Fruit fly (Drosophila melanogaster) whole organism: ENCODE data around the gene CG11786.

Source experiments
- CG8478 ChIP-seq: fragments of >200 bp; optimal IDR thresholded peaks from 2 replicates; lab custom pipeline; 2018; ENCODE audit warnings: inconsistent platforms
- Dll ChIP-seq: fragments of >200 bp; optimal IDR thresholded peaks from 2 replicates; lab custom pipeline; 2017
- EcR ChIP-seq, 2 experiments: fragments of >200 bp; optimal IDR thresholded peaks; 2 replicates each; lab custom pipeline; 2017; ENCODE audit warnings: missing biosample characterization in 2 of 2, missing genetic modification characterization in 2 of 2, missing genetic modification reagents in 2 of 2
- pan ChIP-seq: fragments of >200 bp; optimal IDR thresholded peaks from 2 replicates; lab custom pipeline; 2017
- psq ChIP-seq: fragments of >200 bp; optimal IDR thresholded peaks from 2 replicates; lab custom pipeline; 2017
- usp ChIP-seq: fragments of >200 bp; optimal IDR thresholded peaks from 2 replicates; lab custom pipeline; 2017; ENCODE audit warnings: missing biosample characterization, missing genetic modification characterization, mixed read lengths

CG11786 gene

DNA sequence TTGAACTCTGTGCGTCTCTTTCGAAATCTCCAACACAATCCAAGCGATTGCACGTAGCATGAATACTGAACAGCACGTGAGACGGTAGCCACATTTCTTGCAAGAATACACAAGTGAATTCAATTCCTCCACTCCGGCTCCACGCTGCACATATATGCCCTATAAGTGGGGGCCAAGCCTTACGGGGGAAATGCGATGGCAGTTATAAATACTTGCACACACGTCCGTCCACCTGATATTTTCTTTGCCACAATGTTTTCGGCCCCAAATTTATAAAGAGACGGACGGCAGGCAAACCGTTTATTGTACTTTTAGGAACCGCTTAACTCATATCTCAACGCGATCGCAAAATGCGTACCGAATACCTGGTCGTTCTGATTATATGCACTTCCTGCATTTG is at the start of gene CG11786:
Gene CG11786 (plus strand): TSS at position 301 of the 400 bp plus-strand sequence.
- TF ChIP-seq psq (lab: Kevin White, UChicago) (no peak), CG8478 (no peak), EcR (GFP tag; optimal IDR thresholded peaks at IDR 0.05; lab: Kevin White, UChicago) (no peak), pan (lab: Kevin White, UChicago) (no peak), Dll (no peak), usp (no peak)

- TF ChIP-seq psq (lab: Kevin White, UChicago), result no peak
- no peak for TF ChIP-seq Dll
- no peak for TF ChIP-seq usp
- no peak for TF ChIP-seq EcR (GFP tag; optimal IDR thresholded peaks at IDR 0.05; lab: Kevin White, UChicago)
- no peak for TF ChIP-seq pan (lab: Kevin White, UChicago)
- TF ChIP-seq CG8478, result no peak
Observed at dm6 chr3R:24996502-24996901, 49.6 kb upstream of the CG11786 start.

- TF ChIP-seq CG8478 (no peak), usp (no peak), psq (lab: Kevin White, UChicago) (no peak), EcR (GFP tag; optimal IDR thresholded peaks at IDR 0.05; lab: Kevin White, UChicago) (no peak), pan (lab: Kevin White, UChicago) (no peak), Dll (no peak)
Observed at dm6 chr3R:24997287-24997686, 48.8 kb upstream of the CG11786 start.

DNA sequence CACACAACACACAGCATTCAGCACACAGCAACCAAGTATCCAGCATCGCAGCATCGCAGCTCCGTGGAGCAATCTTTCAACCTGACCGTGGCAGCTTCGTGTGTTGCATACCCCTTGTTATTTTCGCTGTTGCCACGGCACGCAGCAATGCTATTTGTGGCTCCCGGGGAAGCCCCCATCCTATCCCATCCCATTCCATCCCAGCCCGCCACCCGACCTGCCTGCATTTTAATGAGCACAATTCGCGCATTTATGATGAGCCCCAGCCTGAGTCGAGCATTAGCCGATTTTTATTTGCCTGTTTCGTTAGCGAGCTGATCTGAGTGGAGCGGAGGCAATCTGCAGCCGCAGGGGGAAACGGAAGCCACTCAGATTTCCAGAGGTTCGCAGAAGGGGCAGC is 46.5 kb upstream of the CG11786 start:
- TF ChIP-seq EcR (GFP tag; optimal IDR thresholded peaks at IDR 0.05; lab: Kevin White, UChicago), result no peak

- no peak for TF ChIP-seq Dll
- TF ChIP-seq EcR (GFP tag; optimal IDR thresholded peaks at IDR 0.05; lab: Kevin White, UChicago), result no peak
- TF ChIP-seq pan (lab: Kevin White, UChicago), result no peak
- TF ChIP-seq psq (lab: Kevin White, UChicago), result no peak
- TF ChIP-seq CG8478, result no peak
- no peak for TF ChIP-seq usp
Observed at dm6 chr3R:25002257-25002656, 43.9 kb upstream of the CG11786 start.

DNA sequence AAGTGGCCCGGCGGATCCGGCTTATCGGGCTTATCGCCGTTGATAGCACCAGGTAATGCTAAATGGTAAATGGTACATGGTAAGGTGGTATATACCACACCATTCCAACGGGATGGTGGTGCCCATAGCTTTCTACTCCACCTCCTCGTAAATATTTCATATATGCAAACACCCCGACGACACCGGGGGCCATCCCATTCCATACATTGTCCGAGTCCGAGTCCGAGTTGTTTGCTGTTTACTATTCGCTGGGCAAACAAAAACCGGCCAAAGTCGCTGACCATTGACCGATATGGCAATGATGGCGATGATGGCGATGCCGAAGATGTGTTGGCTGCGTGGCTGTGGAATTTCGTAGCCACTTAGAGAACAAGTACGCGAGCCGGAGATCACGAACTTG is 42.1 kb upstream of the CG11786 start:
- TF ChIP-seq EcR (GFP tag; optimal IDR thresholded peaks at IDR 0.05; lab: Kevin White, UChicago) (no peak), CG8478 (no peak), psq (lab: Kevin White, UChicago) (no peak), Dll (no peak), pan (lab: Kevin White, UChicago) (no peak), usp (no peak)

DNA sequence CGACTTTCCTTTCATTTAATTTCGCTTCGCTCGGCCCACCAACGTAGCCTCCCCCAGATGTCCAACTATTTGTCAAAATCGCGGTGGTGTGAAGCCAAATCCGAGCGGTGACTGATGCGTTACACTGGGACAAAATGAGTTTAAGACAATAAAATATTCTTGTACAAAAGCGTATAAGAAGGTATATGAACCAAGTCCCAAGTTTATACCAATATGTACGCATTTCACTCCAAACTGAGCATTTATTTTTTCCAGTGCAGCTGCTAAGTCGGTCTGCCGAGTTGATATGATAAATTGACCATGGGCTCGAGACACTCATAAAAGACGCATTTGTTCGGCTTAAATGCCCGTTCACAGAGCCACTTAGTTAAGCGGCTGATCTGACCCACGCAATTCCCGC is 41.4 kb upstream of the CG11786 start:
- no peak for TF ChIP-seq Dll
- peak in 1 of 2 experiments; percentile 23 for TF ChIP-seq EcR (GFP tag; optimal IDR thresholded peaks at IDR 0.05; lab: Kevin White, UChicago)
- TF ChIP-seq usp, result no peak
- no peak for TF ChIP-seq pan (lab: Kevin White, UChicago)
- no peak for TF ChIP-seq CG8478

DNA sequence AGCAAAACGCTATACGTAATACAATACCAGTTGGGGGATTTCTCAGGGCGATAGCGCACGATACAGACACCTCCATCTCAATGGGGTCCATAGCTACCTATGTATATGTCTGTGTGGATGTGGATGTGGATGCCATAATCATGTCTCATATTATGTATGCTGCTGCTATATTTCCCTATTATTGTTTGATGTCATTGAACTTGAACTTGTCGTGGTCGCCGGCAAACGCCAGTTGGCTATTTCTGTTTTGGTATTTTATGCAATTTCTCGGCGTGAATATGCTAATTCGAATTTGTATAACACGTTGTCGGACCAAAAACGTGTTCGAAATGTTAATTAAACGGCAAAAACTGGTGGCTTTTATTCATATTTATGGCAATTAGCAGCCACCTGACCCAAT is 40.4 kb upstream of the CG11786 start:
- no peak for TF ChIP-seq pan (lab: Kevin White, UChicago)
- no peak for TF ChIP-seq CG8478
- no peak for TF ChIP-seq psq (lab: Kevin White, UChicago)
- TF ChIP-seq Dll, result no peak
- no peak for TF ChIP-seq usp
- TF ChIP-seq EcR (GFP tag; optimal IDR thresholded peaks at IDR 0.05; lab: Kevin White, UChicago), result no peak

DNA sequence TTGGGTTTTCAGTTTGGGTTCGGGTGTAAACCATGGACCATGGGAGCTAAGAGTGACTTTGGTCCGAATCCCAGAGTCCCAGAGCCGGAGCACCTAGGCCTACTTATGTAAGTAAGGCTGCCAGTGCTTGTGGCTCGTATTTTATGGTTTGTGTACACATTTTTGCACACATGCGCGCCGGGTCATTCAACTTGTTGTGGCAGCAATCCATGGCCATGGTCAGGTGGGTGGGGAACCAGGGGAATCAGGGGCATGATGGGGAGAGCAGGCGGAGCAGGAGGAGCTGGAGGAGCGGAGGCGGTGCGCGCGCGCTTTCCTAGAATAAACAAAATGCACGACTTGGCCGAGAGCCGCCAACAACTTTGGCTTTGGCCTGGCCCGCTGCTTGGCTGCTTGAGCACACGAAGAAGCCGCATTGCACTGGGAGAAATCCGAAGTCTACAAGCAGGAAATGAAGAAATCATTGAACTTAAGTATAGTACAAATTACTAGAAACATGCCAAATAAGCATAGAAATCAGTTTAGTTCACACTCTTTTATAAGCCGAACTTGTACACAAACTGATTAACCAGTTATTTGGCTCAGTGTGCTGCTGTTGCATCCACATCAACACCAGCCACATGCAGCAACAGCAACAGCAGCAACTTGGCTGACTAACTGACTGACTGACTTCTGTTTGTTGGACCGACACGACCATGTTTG is 36.2 kb upstream of the CG11786 start:
- peak in 1 of 2 experiments; percentile 90 for TF ChIP-seq EcR (GFP tag; optimal IDR thresholded peaks at IDR 0.05; lab: Kevin White, UChicago)
- no peak for TF ChIP-seq psq (lab: Kevin White, UChicago)

dm6 chr3R:25012016-25012415 is 34.1 kb upstream of the CG11786 start:
- TF ChIP-seq psq (lab: Kevin White, UChicago), result no peak
- no peak for TF ChIP-seq pan (lab: Kevin White, UChicago)
- no peak for TF ChIP-seq EcR (GFP tag; optimal IDR thresholded peaks at IDR 0.05; lab: Kevin White, UChicago)
- no peak for TF ChIP-seq CG8478
- TF ChIP-seq usp, result no peak
- TF ChIP-seq Dll, result no peak

dm6 chr3R:25023056-25023455 is 23.1 kb upstream of the CG11786 start, which contains the start of gene beta4GalT7:
Gene beta4GalT7 (plus strand): TSS chr3R:25023256.
- TF ChIP-seq CG8478 (no peak), pan (lab: Kevin White, UChicago) (no peak), psq (lab: Kevin White, UChicago) (no peak), usp (no peak), EcR (GFP tag; optimal IDR thresholded peaks at IDR 0.05; lab: Kevin White, UChicago) (no peak), Dll (no peak)

DNA sequence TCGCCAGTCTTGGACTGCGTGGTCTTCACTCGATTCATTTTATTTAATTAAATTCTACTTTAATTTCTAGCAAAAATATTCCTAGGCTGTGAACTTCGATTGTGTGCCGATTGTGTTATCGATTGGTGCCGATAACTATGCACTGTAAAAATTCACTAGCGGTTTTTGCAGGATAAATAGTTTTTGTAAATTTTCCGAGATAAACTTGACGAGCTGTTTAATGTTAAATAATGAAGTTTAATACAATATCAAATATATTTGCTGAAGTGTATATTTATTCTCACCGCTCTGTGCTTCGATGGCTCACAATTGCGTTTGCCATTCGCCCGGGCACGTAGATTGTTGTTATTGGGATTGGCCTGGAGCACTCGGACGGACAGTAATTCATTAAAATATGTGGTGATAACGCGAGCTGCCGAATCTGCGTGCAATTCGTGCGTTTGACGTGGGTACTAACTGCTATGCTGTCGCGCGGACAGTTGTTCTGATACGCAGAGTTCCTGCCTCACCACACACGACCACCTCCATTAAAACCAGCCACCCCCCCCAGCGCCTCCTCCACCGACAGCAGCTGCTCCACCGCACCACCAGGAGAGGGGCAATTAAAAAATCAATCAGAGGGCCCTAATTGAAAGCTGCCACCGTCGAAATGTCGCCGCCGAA is 21.1 kb upstream of the CG11786 start, which contains the start of the genes EMC6 and Hr96:
Gene EMC6 (minus strand): TSS at position 123 of the 663 bp plus-strand sequence.
Gene Hr96 (plus strand): TSS at position 341 of the 663 bp plus-strand sequence.
- no peak for TF ChIP-seq EcR (GFP tag; optimal IDR thresholded peaks at IDR 0.05; lab: Kevin White, UChicago)
- TF ChIP-seq Dll, result no peak
- TF ChIP-seq CG8478, result no peak
- TF ChIP-seq usp, result no peak
- TF ChIP-seq pan (lab: Kevin White, UChicago), result no peak
- no peak for TF ChIP-seq psq (lab: Kevin White, UChicago)
